Worm (Caenorhabditis elegans): Measurements from ENCODE around the gene W03A5.6.

ce11 chrIII:5440540-5440939, at the start of gene W03A5.6:
- TF ChIP-seq him-1 (tag; optimal IDR thresholded peaks at IDR 0.05) = no peak
- TF ChIP-seq dao-5 (tag; optimal IDR thresholded peaks at IDR 0.05) = no peak
- no peak for TF ChIP-seq W03F9.2 (tag; optimal IDR thresholded peaks at IDR 0.05)
